Worm (Caenorhabditis elegans) whole organism, young adult: Measurements from ENCODE around the gene ncs-6.
A peak's percentile ranks its signal among the peaks of the same experiment; 100 is the strongest.

Experiments
- F37B4.10 ChIP-seq: fragments of 200-800 bp; sonication (Bioruptor generic); IDR thresholded peaks from 2 replicates; pipeline ENCODE4 v1.3.6; 2022; ENCODE audit warnings: missing genetic modification characterization, missing compliant biosample characterization
- F52B5.7 ChIP-seq: sonication (generic microtip); optimal IDR thresholded peaks from 2 replicates; lab custom pipeline; 2016; ENCODE audit warnings: mild to moderate bottlenecking, missing genetic modification characterization, missing compliant biosample characterization
- F55B11.4 ChIP-seq: sonication (generic microtip); optimal IDR thresholded peaks from 2 replicates; lab custom pipeline; 2016; ENCODE audit warnings: missing compliant biosample characterization, missing genetic modification characterization, borderline replicate concordance; ENCODE audit not compliant: insufficient read depth
- Y53F4B.3 ChIP-seq: fragments of 200-800 bp; sonication (Bioruptor generic); IDR thresholded peaks from 2 replicates; pipeline ENCODE4 v1.3.6; 2022; ENCODE audit warnings: missing genetic modification reagents, missing genetic modification characterization, missing compliant biosample characterization
- Y53G8AR.9 ChIP-seq: fragments of 200-800 bp; sonication (Bioruptor generic); conservative IDR thresholded peaks from 2 replicates; pipeline ENCODE4 v1.3.6; 2022; ENCODE audit warnings: missing genetic modification reagents, missing genetic modification characterization, missing compliant biosample characterization
- Y67H2A.10 ChIP-seq: fragments of 200-800 bp; sonication (Bioruptor generic); conservative IDR thresholded peaks from 2 replicates; pipeline ENCODE4 v1.3.6; 2022; ENCODE audit warnings: missing genetic modification reagents, missing genetic modification characterization, missing compliant biosample characterization
- ccch-3 ChIP-seq: fragments of 200-800 bp; sonication (Bioruptor generic); optimal IDR thresholded peaks from 2 replicates; lab custom pipeline; 2018; ENCODE audit warnings: mild to moderate bottlenecking, missing genetic modification characterization, missing compliant biosample characterization
- cebp-2 ChIP-seq: fragments of 200-800 bp; sonication (Bioruptor generic); IDR thresholded peaks from 2 replicates; pipeline ENCODE4 v1.3.6; 2022; ENCODE audit warnings: missing genetic modification characterization, missing compliant biosample characterization
- ceh-100 ChIP-seq: fragments of 200-800 bp; sonication (Bioruptor generic); IDR thresholded peaks from 2 replicates; pipeline ENCODE4 v1.3.6; 2022; ENCODE audit warnings: missing genetic modification reagents, missing genetic modification characterization, missing compliant biosample characterization
- ceh-91 ChIP-seq: fragments of 200-800 bp; sonication (Bioruptor generic); IDR thresholded peaks from 2 replicates; pipeline ENCODE4 v1.3.6; 2022; ENCODE audit warnings: missing genetic modification reagents, missing genetic modification characterization, missing compliant biosample characterization
- chd-7 ChIP-seq: sonication (generic microtip); optimal IDR thresholded peaks from 2 replicates; lab custom pipeline; 2016; ENCODE audit warnings: mild to moderate bottlenecking, missing genetic modification characterization, moderate library complexity, missing compliant biosample characterization
- dox-1 ChIP-seq: fragments of 200-800 bp; sonication (Bioruptor generic); IDR thresholded peaks from 2 replicates; pipeline ENCODE4 v1.3.6; 2022; ENCODE audit warnings: missing genetic modification reagents, missing genetic modification characterization, missing compliant biosample characterization
- efl-1 ChIP-seq: fragments of 150-350 bp; optimal IDR thresholded peaks from 2 replicates; lab custom pipeline; 2014; ENCODE audit warnings: missing biosample characterization, missing genetic modification reagents, missing genetic modification characterization
- egl-18 ChIP-seq: fragments of 200-800 bp; sonication (Bioruptor generic); IDR thresholded peaks from 2 replicates; pipeline ENCODE4 v1.3.6; 2022; ENCODE audit warnings: missing genetic modification reagents, missing genetic modification characterization, missing compliant biosample characterization
- ekl-4 ChIP-seq: fragments of 200-800 bp; sonication (Bioruptor generic); IDR thresholded peaks from 2 replicates; pipeline ENCODE4 v1.3.6; 2022; ENCODE audit warnings: missing genetic modification reagents, missing genetic modification characterization, missing compliant biosample characterization
- gei-17 ChIP-seq: fragments of 200-800 bp; sonication (Bioruptor generic); optimal IDR thresholded peaks from 2 replicates; lab custom pipeline; 2018; ENCODE audit warnings: mild to moderate bottlenecking, missing genetic modification characterization, missing compliant biosample characterization
- him-1 ChIP-seq: sonication (generic microtip); optimal IDR thresholded peaks from 2 replicates; lab custom pipeline; 2016; ENCODE audit warnings: missing genotype, missing genetic modification reagents, missing genetic modification characterization, missing compliant biosample characterization
- hlh-26 ChIP-seq: fragments of 200-800 bp; sonication (Bioruptor generic); conservative IDR thresholded peaks from 2 replicates; pipeline ENCODE4 v1.3.6; 2022; ENCODE audit warnings: missing genetic modification reagents, missing genetic modification characterization, missing compliant biosample characterization
- hrde-1 ChIP-seq: sonication (generic microtip); optimal IDR thresholded peaks from 2 replicates; lab custom pipeline; 2016; ENCODE audit warnings: missing genetic modification characterization, mild to moderate bottlenecking, missing compliant biosample characterization, moderate library complexity, missing genotype, missing genetic modification reagents, borderline replicate concordance
- lin-35 ChIP-seq, 3 experiments: fragments of 150-350 bp in 2 of 3; sonication (generic microtip) in 1 of 3; optimal IDR thresholded peaks; 2 replicates each; lab custom pipeline; 2014 to 2018; ENCODE audit warnings: missing biosample characterization in 3 of 3, missing genetic modification characterization in 3 of 3, missing genetic modification reagents in 3 of 3
- lsl-1 ChIP-seq: fragments of 200-800 bp; sonication (Bioruptor generic); optimal IDR thresholded peaks from 2 replicates; lab custom pipeline; 2018; ENCODE audit warnings: mild to moderate bottlenecking, missing genetic modification characterization, moderate library complexity, missing compliant biosample characterization
- mxl-1 ChIP-seq: sonication (generic microtip); optimal IDR thresholded peaks from 2 replicates; lab custom pipeline; 2016; ENCODE audit warnings: missing genetic modification characterization, missing compliant biosample characterization
- nfya-2 ChIP-seq: fragments of 200-800 bp; sonication (Bioruptor generic); IDR thresholded peaks from 2 replicates; pipeline ENCODE4 v1.3.6; 2022; ENCODE audit warnings: missing genetic modification reagents, missing genetic modification characterization, missing compliant biosample characterization
- nhr-27 ChIP-seq: fragments of 200-800 bp; sonication (Bioruptor generic); optimal IDR thresholded peaks from 2 replicates; lab custom pipeline; 2018; ENCODE audit warnings: mild to moderate bottlenecking, missing genetic modification characterization, moderate library complexity, missing compliant biosample characterization
- nhr-80 ChIP-seq: sonication (generic microtip); optimal IDR thresholded peaks from 2 replicates; lab custom pipeline; 2016; ENCODE audit warnings: missing genetic modification characterization, missing compliant biosample characterization
- pha-4 ChIP-seq: fragments of 150-350 bp; sonication (generic microtip); optimal IDR thresholded peaks from 2 replicates; lab custom pipeline; 2014; ENCODE audit warnings: missing biosample characterization, missing genetic modification reagents, missing genetic modification characterization
- sdz-38 ChIP-seq: sonication (generic microtip); optimal IDR thresholded peaks from 2 replicates; lab custom pipeline; 2016; ENCODE audit warnings: missing genotype, missing genetic modification characterization, missing compliant biosample characterization
- sptf-2 ChIP-seq: fragments of 200-800 bp; sonication (Bioruptor generic); optimal IDR thresholded peaks from 2 replicates; lab custom pipeline; 2018; ENCODE audit warnings: mild to moderate bottlenecking, missing genetic modification characterization, missing compliant biosample characterization
- tbp1 ChIP-seq: fragments of 200-800 bp; sonication (Bioruptor generic); optimal IDR thresholded peaks from 2 replicates; lab custom pipeline; 2018; ENCODE audit warnings: mild to moderate bottlenecking, missing genetic modification characterization, missing compliant biosample characterization
- tlf-1 ChIP-seq: fragments of 200-800 bp; sonication (Bioruptor generic); optimal IDR thresholded peaks from 2 replicates; lab custom pipeline; 2018; ENCODE audit warnings: mild to moderate bottlenecking, missing genetic modification characterization, missing compliant biosample characterization
- ztf-25 ChIP-seq: fragments of 200-800 bp; sonication (Bioruptor generic); IDR thresholded peaks from 2 replicates; pipeline ENCODE4 v1.3.6; 2022; ENCODE audit warnings: missing genetic modification reagents, missing genetic modification characterization, missing compliant biosample characterization
- ztf-3 ChIP-seq: fragments of 200-800 bp; sonication (Bioruptor generic); optimal IDR thresholded peaks from 2 replicates; lab custom pipeline; 2018; ENCODE audit warnings: mild to moderate bottlenecking, missing genetic modification characterization, missing compliant biosample characterization
- ztf-6 ChIP-seq: fragments of 200-800 bp; sonication (Bioruptor generic); IDR thresholded peaks from 2 replicates; pipeline ENCODE4 v1.3.6; 2022; ENCODE audit warnings: missing genetic modification reagents, missing genetic modification characterization, missing compliant biosample characterization

The ncs-6 gene

DNA sequence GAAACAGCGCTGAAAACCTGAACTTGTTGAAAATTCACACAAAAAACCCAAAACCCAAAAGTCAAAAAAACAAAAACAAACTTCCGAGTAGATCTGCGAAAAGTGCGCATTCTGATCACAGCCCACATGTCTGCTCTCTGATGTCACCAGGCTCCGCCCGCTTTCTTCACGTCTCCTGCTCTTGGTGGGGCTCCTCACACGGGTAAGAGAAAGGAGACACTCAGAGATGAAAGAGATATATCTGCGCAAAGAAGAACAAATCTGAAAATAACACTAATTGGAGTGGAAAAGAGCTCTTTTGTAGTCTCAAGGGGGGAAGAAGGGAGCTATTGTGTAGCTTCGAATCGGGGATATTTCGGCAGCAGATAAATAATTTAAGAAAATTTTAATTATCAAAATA lies at the start of gene ncs-6:
ncs-6 (minus strand) TSS at position 261 of the 400 bp plus-strand sequence.
- no peak for TF ChIP-seq tlf-1 (GFP tag; lab: Kevin White, UChicago)
- 0 out of 2 replicates have a peak, but pooled peaks have one; percentile 53 for TF ChIP-seq cebp-2 (GFP tag; lab: Robert Waterston, UW)

ce11 chrII:3576742-3577141 lies 48.4 kb upstream of the ncs-6 start, which contains the start of gene clec-132:
clec-132 (plus strand) TSS chrII:3577042.
- no peak for TF ChIP-seq ceh-91 (GFP tag; lab: Robert Waterston, UW)
- TF ChIP-seq nhr-27 = no peak
- no peak for TF ChIP-seq hlh-26 (GFP tag; lab: Robert Waterston, UW)
- no peak for TF ChIP-seq pha-4 (tag; lab: Kevin White, UChicago)
- TF ChIP-seq Y67H2A.10 (GFP tag; lab: Robert Waterston, UW) = no peak
- TF ChIP-seq sptf-2 (GFP tag; lab: Kevin White, UChicago) = no peak
- TF ChIP-seq sdz-38 (tag; lab: Kevin White, UChicago) = no peak
- no peak for TF ChIP-seq ceh-100 (GFP tag; lab: Robert Waterston, UW)
- TF ChIP-seq efl-1 (GFP tag; lab: Kevin White, UChicago) = no peak
- no peak for TF ChIP-seq lin-35 (GFP tag; optimal IDR thresholded peaks at IDR 0.05; lab: Kevin White, UChicago)
- no peak for TF ChIP-seq F37B4.10 (GFP tag; lab: Robert Waterston, UW)
- TF ChIP-seq nfya-2 = no peak
- no peak for TF ChIP-seq hrde-1 (tag; lab: Kevin White, UChicago)
- TF ChIP-seq ztf-25 (GFP tag; lab: Robert Waterston, UW) = no peak
- no peak for TF ChIP-seq ccch-3
- no peak for TF ChIP-seq him-1 (tag; lab: Kevin White, UChicago)
- TF ChIP-seq egl-18 = no peak
- no peak for TF ChIP-seq Y53G8AR.9 (GFP tag; lab: Robert Waterston, UW)

DNA sequence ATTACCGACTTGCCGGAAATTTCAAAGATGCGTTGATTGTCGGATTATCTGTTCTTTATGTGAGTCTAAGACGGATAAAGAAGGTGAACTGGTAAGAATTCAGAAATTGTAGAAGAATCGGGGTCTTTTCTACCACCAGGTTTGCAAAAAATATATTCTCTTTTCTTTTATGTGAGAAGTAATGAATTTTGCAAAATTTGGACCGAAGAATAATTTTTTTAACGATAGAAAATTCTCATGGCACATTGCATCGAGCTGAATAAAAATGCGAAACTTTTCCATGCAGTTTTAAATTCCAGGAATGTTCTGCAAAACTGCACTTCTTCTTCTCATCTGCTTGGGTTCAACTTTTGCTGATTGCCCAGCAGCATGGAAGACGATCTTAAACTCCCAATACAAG lies 44.9 kb upstream of the ncs-6 start, which contains the start of gene clec-130:
clec-130 (plus strand) TSS at position 301 of the 400 bp plus-strand sequence.
- no peak for TF ChIP-seq dox-1 (GFP tag; lab: Robert Waterston, UW)
- TF ChIP-seq lsl-1 (GFP tag; lab: Kevin White, UChicago) = no peak
- TF ChIP-seq nhr-80 (tag; lab: Kevin White, UChicago) = no peak
- TF ChIP-seq F55B11.4 (tag; lab: Kevin White, UChicago) = no peak
- no peak for TF ChIP-seq chd-7 (tag; lab: Kevin White, UChicago)
- no peak for TF ChIP-seq mxl-1 (tag; lab: Kevin White, UChicago)
- TF ChIP-seq pha-4 (tag; lab: Kevin White, UChicago) = no peak
- TF ChIP-seq ztf-3 (GFP tag; lab: Kevin White, UChicago) = no peak
- TF ChIP-seq Y53F4B.3 (GFP tag; lab: Robert Waterston, UW) = no peak
- TF ChIP-seq tbp1 = no peak
- TF ChIP-seq ekl-4 (GFP tag; lab: Robert Waterston, UW) = no peak
- TF ChIP-seq ztf-6 (GFP tag; lab: Robert Waterston, UW) = no peak
- TF ChIP-seq gei-17 (GFP tag; lab: Kevin White, UChicago) = no peak
- TF ChIP-seq F52B5.7 (tag; lab: Kevin White, UChicago) = no peak

DNA sequence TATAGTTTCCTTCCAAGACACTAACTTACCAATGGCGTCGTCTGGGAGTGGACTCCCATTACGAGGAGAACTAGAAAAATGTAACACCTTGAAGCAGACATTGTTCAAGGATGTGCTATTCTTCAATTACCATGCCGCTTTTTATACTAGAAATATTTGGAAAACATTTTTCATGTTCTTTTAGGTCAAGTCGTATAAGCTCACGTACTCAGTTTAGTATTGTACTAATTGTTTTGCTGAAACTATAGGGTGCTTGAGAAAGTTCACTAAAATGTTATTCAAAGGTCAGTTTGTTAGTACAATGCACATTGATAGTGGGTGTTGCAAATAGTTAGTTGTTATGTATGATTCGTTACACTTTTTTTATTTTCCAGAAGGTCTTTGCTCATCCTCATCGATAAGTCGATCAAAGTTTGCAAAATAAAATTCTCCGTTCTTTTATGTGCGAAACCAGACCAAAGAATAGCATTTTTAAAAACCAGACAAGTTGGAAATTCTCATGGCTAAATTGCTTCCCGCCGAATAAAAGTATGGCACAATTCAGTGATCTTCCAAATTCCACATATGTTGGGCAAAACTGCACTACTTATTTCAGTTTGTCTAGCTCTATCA lies 42.7 kb upstream of the ncs-6 start, which contains the start of the genes clec-128 and clec-129:
clec-128 (minus strand) TSS at position 101 of the 612 bp plus-strand sequence.
clec-129 (plus strand) TSS at position 562 of the 612 bp plus-strand sequence.
- TF ChIP-seq hlh-26 (GFP tag; lab: Robert Waterston, UW) (no peak), gei-17 (GFP tag; lab: Kevin White, UChicago) (no peak), tlf-1 (GFP tag; lab: Kevin White, UChicago) (no peak), Y53G8AR.9 (GFP tag; lab: Robert Waterston, UW) (no peak), chd-7 (tag; lab: Kevin White, UChicago) (no peak)
